Fruit fly (Drosophila melanogaster): ENCODE results near the gene BigH1.

The BigH1 gene

DNA sequence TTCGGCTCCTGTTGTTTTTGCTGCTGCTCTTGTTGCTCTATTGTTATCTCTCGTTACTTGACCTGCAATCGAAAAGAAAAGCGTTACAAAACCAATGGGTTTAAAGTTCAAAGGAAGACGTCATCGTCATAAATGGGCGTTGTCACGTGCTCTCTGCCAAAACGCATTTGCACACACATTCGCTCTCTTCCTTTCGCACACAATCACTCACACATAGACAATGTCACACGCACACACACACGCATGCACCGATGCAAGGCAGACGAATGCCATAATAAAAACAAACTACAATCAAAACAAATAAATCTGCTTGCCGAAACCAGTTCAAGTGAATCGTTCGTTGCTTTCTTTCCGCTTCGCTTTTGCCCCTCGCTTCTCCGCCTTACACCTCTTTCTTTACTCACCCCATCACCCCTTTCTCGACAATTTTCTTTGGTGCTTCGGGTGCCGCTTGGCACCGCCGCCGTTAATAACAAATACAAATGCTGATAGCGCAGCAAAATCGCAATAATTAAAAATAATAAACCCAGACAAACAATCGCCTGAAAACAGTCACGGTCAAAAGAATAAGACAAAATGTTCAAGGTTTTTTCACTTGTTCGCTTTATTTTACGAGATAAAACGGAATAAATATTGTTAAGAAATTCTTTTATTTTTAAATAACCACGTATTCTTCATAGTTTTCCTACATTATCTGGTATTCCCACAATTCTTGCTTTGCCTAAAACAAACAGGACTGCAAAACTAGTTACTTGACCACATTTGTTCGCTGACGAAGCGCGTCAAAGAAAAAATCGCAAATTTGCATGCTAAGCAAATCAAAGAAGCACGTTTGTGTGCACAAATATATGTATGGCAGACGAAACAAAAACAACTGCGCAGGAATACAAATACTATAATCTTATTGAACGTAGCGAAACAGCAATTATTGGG lies 13.7 kb upstream of the BigH1 start (continued):
- TF ChIP-seq Side (GFP tag; optimal IDR thresholded peaks at IDR 0.05), result no peak
- TF ChIP-seq btn (GFP tag; optimal IDR thresholded peaks at IDR 0.05), result no peak
- TF ChIP-seq fru (optimal IDR thresholded peaks at IDR 0.05), result no peak
- TF ChIP-seq inv (GFP tag; IDR thresholded peaks at IDR 0.05; ENCODE audit: partially characterized antibody), result no peak
- no peak for TF ChIP-seq lov (optimal IDR thresholded peaks at IDR 0.05)
- TF ChIP-seq lov (GFP tag; IDR thresholded peaks at IDR 0.05), result no peak
- TF ChIP-seq tll (GFP tag; optimal IDR thresholded peaks at IDR 0.05), result peak in 1 of 2 experiments; percentile 44
- TF ChIP-seq org-1 (GFP tag; optimal IDR thresholded peaks at IDR 0.05), result no peak
- no peak for TF ChIP-seq CG4820 (GFP tag; optimal IDR thresholded peaks at IDR 0.05)
- no peak for TF ChIP-seq amos (GFP tag; IDR thresholded peaks at IDR 0.05; ENCODE audit: partially characterized antibody)
- TF ChIP-seq gsb-n (tag; optimal IDR thresholded peaks at IDR 0.05), result no peak
- no peak for TF ChIP-seq Trl (optimal IDR thresholded peaks at IDR 0.05)
- no peak for TF ChIP-seq Trl (GFP tag; optimal IDR thresholded peaks at IDR 0.05)
- TF ChIP-seq insv (GFP tag; optimal IDR thresholded peaks at IDR 0.05), result no peak
- no peak for TF ChIP-seq CG3838 (GFP tag; optimal IDR thresholded peaks at IDR 0.05)
- no peak for TF ChIP-seq CG6813 (GFP tag; optimal IDR thresholded peaks at IDR 0.05)
- TF ChIP-seq Lhr (GFP tag; optimal IDR thresholded peaks at IDR 0.05), result no peak
- TF ChIP-seq mirr (GFP tag; optimal IDR thresholded peaks at IDR 0.05), result no peak
- no peak for TF ChIP-seq CG12219 (GFP tag; optimal IDR thresholded peaks at IDR 0.05)
- no peak for TF ChIP-seq CG10462 (GFP tag; optimal IDR thresholded peaks at IDR 0.05)
- TF ChIP-seq NfI (GFP tag; optimal IDR thresholded peaks at IDR 0.05), result no peak
- no peak for TF ChIP-seq dm (GFP tag; optimal IDR thresholded peaks at IDR 0.05)
- no peak for TF ChIP-seq CG17912 (GFP tag; optimal IDR thresholded peaks at IDR 0.05)
- no peak for TF ChIP-seq Meics (GFP tag; optimal IDR thresholded peaks at IDR 0.05)
- peak; percentile 16 for TF ChIP-seq CG2712 (tag; optimal IDR thresholded peaks at IDR 0.05)
- TF ChIP-seq CG7556 (GFP tag; optimal IDR thresholded peaks at IDR 0.05), result peak; percentile 43
- TF ChIP-seq Deaf1 (tag; optimal IDR thresholded peaks at IDR 0.05), result no peak
- peak; percentile 18 for TF ChIP-seq Dek (tag; optimal IDR thresholded peaks at IDR 0.05)
- no peak for TF ChIP-seq CG5245 (GFP tag; optimal IDR thresholded peaks at IDR 0.05)
- TF ChIP-seq Dip2 (GFP tag; IDR thresholded peaks at IDR 0.05), result no peak
- no peak for TF ChIP-seq CG12391 (tag; optimal IDR thresholded peaks at IDR 0.05)
- TF ChIP-seq kay (GFP tag; optimal IDR thresholded peaks at IDR 0.05), result no peak
- peak; percentile 49 for TF ChIP-seq lilli (GFP tag; optimal IDR thresholded peaks at IDR 0.05)
- 0 out of 3 replicates have a peak, but pooled peaks have one; percentile 13 for TF ChIP-seq ken (GFP tag; IDR thresholded peaks at IDR 0.05)
- no peak for TF ChIP-seq repo (GFP tag; optimal IDR thresholded peaks at IDR 0.05)
- no peak for TF ChIP-seq CG17612 (GFP tag; IDR thresholded peaks at IDR 0.05)
- TF ChIP-seq jigr1 (GFP tag; IDR thresholded peaks at IDR 0.05), result no peak
- TF ChIP-seq knrl (GFP tag; IDR thresholded peaks at IDR 0.05; ENCODE audit: partially characterized antibody), result no peak
- peak; percentile 15 for TF ChIP-seq Hsf (GFP tag; optimal IDR thresholded peaks at IDR 0.05)
- TF ChIP-seq D19A (tag; optimal IDR thresholded peaks at IDR 0.05), result no peak
- TF ChIP-seq CG13287 (GFP tag; IDR thresholded peaks at IDR 0.05; ENCODE audit: partially characterized antibody), result no peak
- TF ChIP-seq CG16813 (GFP tag; IDR thresholded peaks at IDR 0.05; ENCODE audit: partially characterized antibody), result no peak
- no peak for TF ChIP-seq exex (tag; optimal IDR thresholded peaks at IDR 0.05)
- TF ChIP-seq CG10543 (GFP tag; optimal IDR thresholded peaks at IDR 0.05), result no peak
- no peak for TF ChIP-seq gsb (GFP tag; IDR thresholded peaks at IDR 0.05)
- no peak for TF ChIP-seq CG1529 (GFP tag; optimal IDR thresholded peaks at IDR 0.05)
- TF ChIP-seq trem (tag; optimal IDR thresholded peaks at IDR 0.05), result no peak
- TF ChIP-seq E2f2 (GFP tag; IDR thresholded peaks at IDR 0.05), result peak; percentile 9; the same call in 1 of the 2 replicates
- TF ChIP-seq CG10431 (GFP tag; optimal IDR thresholded peaks at IDR 0.05), result no peak
- TF ChIP-seq Lim3 (GFP tag; IDR thresholded peaks at IDR 0.05), result no peak

All from whole organism, embryonic.